Fruit fly (Drosophila melanogaster) whole organism, embryonic: ENCODE measurements around the gene CG42529.

Experiments
- CG10209 ChIP-seq: fragments of 200-800 bp; sonication (Bioruptor generic); optimal IDR thresholded peaks from 3 replicates; lab custom pipeline; 2017; ENCODE audit warnings: missing biosample characterization, mild to moderate bottlenecking, missing genetic modification characterization, missing genetic modification reagents
- CG10654 ChIP-seq: fragments of 200-800 bp; sonication (Bioruptor generic); optimal IDR thresholded peaks from 2 replicates; lab custom pipeline; 2016; ENCODE audit warnings: missing biosample characterization, missing genetic modification characterization
- CG11085 ChIP-seq: fragments of 200-800 bp; sonication (Bioruptor generic); IDR thresholded peaks from 2 replicates; pipeline ENCODE4 v1.3.6; 2022; ENCODE audit warnings: missing biosample characterization, missing genetic modification characterization
- CG11247 ChIP-seq: fragments of 200-800 bp; sonication (Bioruptor generic); IDR thresholded peaks from 2 replicates; pipeline ENCODE4 v1.3.6; 2022; ENCODE audit warnings: missing biosample characterization, missing genetic modification characterization
- CG12391 ChIP-seq: fragments of 200-800 bp; sonication (Bioruptor generic); optimal IDR thresholded peaks from 3 replicates; lab custom pipeline; 2018; ENCODE audit warnings: missing biosample characterization, mild to moderate bottlenecking, missing genetic modification characterization, moderate library complexity
- CG13894 ChIP-seq: fragments of 200-800 bp; sonication (Bioruptor generic); optimal IDR thresholded peaks from 3 replicates; lab custom pipeline; 2018; ENCODE audit warnings: missing biosample characterization, mild to moderate bottlenecking, missing genetic modification characterization, moderate library complexity
- CG1529 ChIP-seq: fragments of 200-800 bp; sonication (Bioruptor generic); optimal IDR thresholded peaks from 3 replicates; lab custom pipeline; 2018; ENCODE audit warnings: missing biosample characterization, missing genetic modification characterization
- CG15514 ChIP-seq: fragments of 200-800 bp; sonication (Bioruptor generic); optimal IDR thresholded peaks from 3 replicates; lab custom pipeline; 2017; ENCODE audit warnings: missing biosample characterization, missing genetic modification characterization, mild to moderate bottlenecking, moderate library complexity, missing genetic modification reagents
- CG16863 ChIP-seq: fragments of 200-800 bp; sonication (Bioruptor generic); optimal IDR thresholded peaks from 3 replicates; lab custom pipeline; 2016; ENCODE audit warnings: missing biosample characterization, missing genetic modification characterization
- CG17912 ChIP-seq: fragments of 200-800 bp; sonication (Bioruptor generic); optimal IDR thresholded peaks from 2 replicates; lab custom pipeline; 2018; ENCODE audit warnings: missing biosample characterization, mild to moderate bottlenecking, missing genetic modification characterization
- CG18764 ChIP-seq: fragments of 200-800 bp; sonication (Bioruptor generic); optimal IDR thresholded peaks from 3 replicates; lab custom pipeline; 2016; ENCODE audit warnings: missing biosample characterization, missing genetic modification characterization
- CG31365 ChIP-seq: fragments of 200-800 bp; sonication (Bioruptor generic); optimal IDR thresholded peaks from 2 replicates; lab custom pipeline; 2018; ENCODE audit warnings: missing biosample characterization, mild to moderate bottlenecking, missing genetic modification characterization
- CG3281 ChIP-seq: fragments of 200-800 bp; sonication (Bioruptor generic); optimal IDR thresholded peaks from 3 replicates; lab custom pipeline; 2017; ENCODE audit warnings: missing biosample characterization, mild to moderate bottlenecking, missing genetic modification characterization
- CG4360 ChIP-seq: fragments of 200-800 bp; sonication (Bioruptor generic); IDR thresholded peaks from 2 replicates; pipeline ENCODE4 v1.3.6; 2022; ENCODE audit warnings: missing biosample characterization, missing genetic modification characterization
- CG6254 ChIP-seq: fragments of 200-800 bp; sonication (Bioruptor generic); optimal IDR thresholded peaks from 3 replicates; lab custom pipeline; 2017; ENCODE audit warnings: mild to moderate bottlenecking, missing biosample characterization, missing genetic modification reagents, missing genetic modification characterization
- CG6791 ChIP-seq: fragments of 200-800 bp; sonication (Bioruptor generic); IDR thresholded peaks from 3 replicates; pipeline ENCODE4 v1.3.6; 2022; ENCODE audit warnings: missing biosample characterization, missing genetic modification characterization; ENCODE audit not compliant: partially characterized antibody
- CG7372 ChIP-seq: fragments of 200-800 bp; sonication (Bioruptor generic); IDR thresholded peaks from 2 replicates; pipeline ENCODE4 v1.3.6; 2022; ENCODE audit warnings: missing biosample characterization, missing genetic modification characterization
- CG9727 ChIP-seq: fragments of 200-800 bp; sonication (Bioruptor generic); optimal IDR thresholded peaks from 3 replicates; lab custom pipeline; 2017; ENCODE audit warnings: missing biosample characterization, mild to moderate bottlenecking, missing genetic modification characterization
- CHES-1-like ChIP-seq: fragments of 200-800 bp; sonication (Bioruptor generic); optimal IDR thresholded peaks from 2 replicates; lab custom pipeline; 2016; ENCODE audit warnings: missing biosample characterization, missing genetic modification characterization
- Deaf1 ChIP-seq: fragments of 200-800 bp; optimal IDR thresholded peaks from 3 replicates; lab custom pipeline; 2019; ENCODE audit warnings: missing biosample characterization, mild to moderate bottlenecking, missing genetic modification characterization, moderate library complexity
- Doc3 ChIP-seq: fragments of 200-800 bp; sonication (Bioruptor generic); IDR thresholded peaks from 3 replicates; pipeline ENCODE4 v1.3.6; 2022; ENCODE audit warnings: missing biosample characterization, missing genetic modification characterization; ENCODE audit not compliant: partially characterized antibody
- Elba2 ChIP-seq: fragments of 200-800 bp; sonication (Bioruptor generic); optimal IDR thresholded peaks from 3 replicates; lab custom pipeline; 2016; ENCODE audit warnings: missing biosample characterization, missing genetic modification characterization
- HLH3B ChIP-seq: fragments of 200-800 bp; sonication (Bioruptor generic); IDR thresholded peaks from 2 replicates; pipeline ENCODE4 v1.3.6; 2022; ENCODE audit warnings: missing biosample characterization, missing genetic modification characterization
- Hr39 ChIP-seq: fragments of >200 bp; optimal IDR thresholded peaks from 2 replicates; lab custom pipeline; 2017
- Oaz ChIP-seq: fragments of 200-800 bp; sonication (Bioruptor generic); IDR thresholded peaks from 2 replicates; pipeline ENCODE4 v1.3.6; 2022; ENCODE audit warnings: missing biosample characterization, missing genetic modification characterization
- Pdp1 ChIP-seq, 2 experiments: fragments of 200-800 bp; sonication (Bioruptor generic); optimal IDR thresholded peaks; 3 replicates each; lab custom pipeline; 2016; ENCODE audit warnings: missing biosample characterization in 2 of 2, missing genetic modification characterization in 2 of 2, mild to moderate bottlenecking in 1 of 2, moderate library complexity in 1 of 2
- Ravus ChIP-seq: fragments of 200-800 bp; sonication (Bioruptor generic); IDR thresholded peaks from 2 replicates; pipeline ENCODE4 v1.3.6; 2022; ENCODE audit warnings: missing biosample characterization, missing genetic modification characterization
- Sin3A ChIP-seq: fragments of >200 bp; optimal IDR thresholded peaks from 2 replicates; lab custom pipeline; 2018
- corto ChIP-seq: fragments of 200-800 bp; sonication (Bioruptor generic); optimal IDR thresholded peaks from 2 replicates; lab custom pipeline; 2016; ENCODE audit warnings: missing biosample characterization, mild to moderate bottlenecking, missing genetic modification characterization, moderate library complexity
- crc ChIP-seq: fragments of 200-800 bp; sonication (Bioruptor generic); optimal IDR thresholded peaks from 2 replicates; lab custom pipeline; 2016; ENCODE audit warnings: missing biosample characterization, missing genetic modification characterization
- dan ChIP-seq: fragments of 200-800 bp; sonication (Bioruptor generic); IDR thresholded peaks from 2 replicates; pipeline ENCODE4 v1.3.6; 2022; ENCODE audit warnings: missing biosample characterization, missing genetic modification characterization
- danr ChIP-seq: fragments of 200-800 bp; sonication (Bioruptor generic); IDR thresholded peaks from 2 replicates; pipeline ENCODE4 v1.3.6; 2022; ENCODE audit warnings: missing biosample characterization, missing genetic modification characterization
- dmrt99B ChIP-seq: fragments of 200-800 bp; sonication (Bioruptor generic); optimal IDR thresholded peaks from 2 replicates; lab custom pipeline; 2018; ENCODE audit warnings: missing biosample characterization, mild to moderate bottlenecking, missing genetic modification characterization, moderate library complexity
- ewg ChIP-seq: fragments of 200-800 bp; sonication (Bioruptor generic); optimal IDR thresholded peaks from 3 replicates; lab custom pipeline; 2017; ENCODE audit warnings: mild to moderate bottlenecking, missing biosample characterization, missing genetic modification reagents, missing genetic modification characterization
- exex ChIP-seq: fragments of 200-800 bp; sonication (Bioruptor generic); optimal IDR thresholded peaks from 4 replicates; lab custom pipeline; 2018; ENCODE audit warnings: missing biosample characterization, mild to moderate bottlenecking, missing genetic modification characterization, moderate library complexity
- fu2 ChIP-seq: fragments of 200-800 bp; sonication (Bioruptor generic); optimal IDR thresholded peaks from 2 replicates; lab custom pipeline; 2016; ENCODE audit warnings: missing biosample characterization, missing genetic modification characterization
- gcm ChIP-seq: fragments of 200-800 bp; sonication (Bioruptor generic); optimal IDR thresholded peaks from 2 replicates; lab custom pipeline; 2019; ENCODE audit warnings: missing biosample characterization, mild to moderate bottlenecking, missing genetic modification characterization, moderate library complexity
- gro ChIP-seq: fragments of 200-800 bp; sonication (Bioruptor generic); optimal IDR thresholded peaks from 2 replicates; lab custom pipeline; 2016; ENCODE audit warnings: missing biosample characterization, missing genetic modification characterization
- jumu ChIP-seq: fragments of 200-800 bp; sonication (Bioruptor generic); optimal IDR thresholded peaks from 3 replicates; lab custom pipeline; 2016; ENCODE audit warnings: missing biosample characterization, missing genetic modification characterization
- kni ChIP-seq: fragments of 200-800 bp; sonication (Bioruptor generic); optimal IDR thresholded peaks from 3 replicates; lab custom pipeline; 2017; ENCODE audit warnings: mild to moderate bottlenecking, missing biosample characterization, missing genetic modification reagents, missing genetic modification characterization
- knrl ChIP-seq: fragments of 200-800 bp; sonication (Bioruptor generic); IDR thresholded peaks from 3 replicates; pipeline ENCODE4 v1.3.6; 2022; ENCODE audit warnings: missing biosample characterization, missing genetic modification characterization; ENCODE audit not compliant: partially characterized antibody
- lbe ChIP-seq: fragments of 200-800 bp; sonication (Bioruptor generic); optimal IDR thresholded peaks from 2 replicates; lab custom pipeline; 2016; ENCODE audit warnings: missing biosample characterization, mild to moderate bottlenecking, missing genetic modification characterization
- lilli ChIP-seq: fragments of 200-800 bp; sonication (Bioruptor generic); optimal IDR thresholded peaks from 3 replicates; lab custom pipeline; 2016; ENCODE audit warnings: missing biosample characterization, missing genetic modification characterization
- pfk ChIP-seq: fragments of 200-800 bp; sonication (Bioruptor generic); optimal IDR thresholded peaks from 2 replicates; lab custom pipeline; 2018; ENCODE audit warnings: missing biosample characterization, mild to moderate bottlenecking, missing genetic modification characterization, moderate library complexity
- pita ChIP-seq: fragments of 200-800 bp; sonication (Bioruptor generic); optimal IDR thresholded peaks from 2 replicates; lab custom pipeline; 2017; ENCODE audit warnings: missing biosample characterization, mild to moderate bottlenecking, missing genetic modification characterization
- pros ChIP-seq: fragments of 200-800 bp; sonication (Bioruptor generic); optimal IDR thresholded peaks from 3 replicates; lab custom pipeline; 2019; ENCODE audit warnings: missing biosample characterization, mild to moderate bottlenecking, missing genetic modification characterization, moderate library complexity
- psq ChIP-seq: fragments of 200-800 bp; sonication (Bioruptor generic); optimal IDR thresholded peaks from 2 replicates; lab custom pipeline; 2017; ENCODE audit warnings: missing biosample characterization, missing genetic modification characterization
- pum ChIP-seq: fragments of 200-800 bp; sonication (Bioruptor generic); optimal IDR thresholded peaks from 2 replicates; lab custom pipeline; 2016; ENCODE audit warnings: missing biosample characterization, missing genetic modification characterization
- scrt ChIP-seq: fragments of 200-800 bp; sonication (Bioruptor generic); optimal IDR thresholded peaks from 2 replicates; lab custom pipeline; 2018; ENCODE audit warnings: missing biosample characterization, mild to moderate bottlenecking, missing genetic modification characterization, moderate library complexity
- seq ChIP-seq: fragments of 200-800 bp; sonication (Bioruptor generic); IDR thresholded peaks from 2 replicates; pipeline ENCODE4 v1.3.6; 2022; ENCODE audit warnings: missing biosample characterization, missing genetic modification characterization
- stwl ChIP-seq: fragments of 200-800 bp; sonication (Bioruptor generic); optimal IDR thresholded peaks from 3 replicates; lab custom pipeline; 2018; ENCODE audit warnings: missing biosample characterization, mild to moderate bottlenecking, missing genetic modification characterization, moderate library complexity

The CG42529 gene

DNA sequence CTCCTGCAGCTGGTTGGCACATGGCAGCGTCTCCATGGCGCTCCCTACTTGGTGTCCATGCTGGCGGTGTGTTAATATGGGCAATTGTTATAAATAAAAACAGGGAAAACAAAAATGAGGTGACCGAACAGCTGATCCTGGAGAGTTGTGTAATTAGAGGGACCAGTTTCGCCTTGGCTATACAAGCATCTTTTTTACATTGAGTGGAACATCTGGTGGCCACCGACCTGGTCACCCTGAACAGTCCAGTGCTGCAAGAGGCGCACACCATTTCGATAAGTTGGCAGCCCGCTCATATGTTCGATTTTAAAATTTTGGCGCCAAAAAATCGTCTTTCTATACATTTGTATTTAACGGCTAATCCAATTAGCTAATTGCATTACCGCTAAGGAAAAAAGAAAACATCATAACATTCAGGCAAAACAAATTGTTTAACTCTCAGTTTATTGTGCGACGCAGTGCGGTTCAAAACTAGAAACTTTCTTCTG lies 41.5 kb upstream of the CG42529 start, which contains the start of the genes CG8765 and Gbeta76C (continued):
- TF ChIP-seq CG11085 (GFP tag; lab: Robert Waterston, UW), result no peak
- peak; percentile 40 for TF ChIP-seq CG12391 (tag; lab: Kevin White, UChicago)
- no peak for TF ChIP-seq exex (tag; lab: Kevin White, UChicago)
- no peak for TF ChIP-seq lbe
- peak; percentile 18 to 95 for TF ChIP-seq Pdp1 (GFP tag; optimal IDR thresholded peaks at IDR 0.05; lab: Kevin White, UChicago)
- TF ChIP-seq CG6254, result no peak
- peak; percentile 41 for TF ChIP-seq CG13894 (tag; lab: Kevin White, UChicago)
- no peak for TF ChIP-seq pita (GFP tag; lab: Kevin White, UChicago)
- no peak for TF ChIP-seq psq
- TF ChIP-seq kni, result peak; percentile 21
- no peak for TF ChIP-seq CG10209
- TF ChIP-seq Hr39 (lab: Kevin White, UChicago), result no peak
- TF ChIP-seq CG3281, result no peak
- peak; percentile 62 for TF ChIP-seq Sin3A (lab: Kevin White, UChicago)
- TF ChIP-seq gro, result peak; percentile 54
- no peak for TF ChIP-seq seq (GFP tag; lab: Robert Waterston, UW)
- TF ChIP-seq dan (GFP tag; lab: Robert Waterston, UW), result no peak
- peak; percentile 30 for TF ChIP-seq pum (GFP tag; lab: Kevin White, UChicago)
- peak; percentile 60; the same call in 2 of the 3 replicates for TF ChIP-seq CG6791
- TF ChIP-seq Oaz, result no peak
- TF ChIP-seq CG17912, result no peak
- TF ChIP-seq stwl (tag; lab: Kevin White, UChicago), result peak; percentile 90
- peak; percentile 49 for TF ChIP-seq lilli (GFP tag; lab: Kevin White, UChicago)
- TF ChIP-seq CG1529, result no peak
- TF ChIP-seq CG15514 (GFP tag; lab: Kevin White, UChicago), result peak; percentile 88
- peak; percentile 5 for TF ChIP-seq CG18764 (GFP tag; lab: Kevin White, UChicago)
- no peak for TF ChIP-seq dmrt99B (tag; lab: Kevin White, UChicago)
- no peak for TF ChIP-seq CG7372 (GFP tag; lab: Robert Waterston, UW)
- TF ChIP-seq CG11247 (GFP tag; lab: Robert Waterston, UW), result no peak
- TF ChIP-seq Deaf1 (tag; lab: Kevin White, UChicago), result no peak
- TF ChIP-seq knrl (GFP tag; lab: Robert Waterston, UW), result peak; percentile 55; the same call in 1 of the 3 replicates
- TF ChIP-seq pfk, result no peak
- no peak for TF ChIP-seq Ravus
- no peak for TF ChIP-seq HLH3B
- TF ChIP-seq danr (GFP tag; lab: Robert Waterston, UW), result no peak
- no peak for TF ChIP-seq CG31365 (tag; lab: Kevin White, UChicago)
- no peak for TF ChIP-seq Doc3 (GFP tag; lab: Robert Waterston, UW)
- peak; percentile 55 for TF ChIP-seq fu2 (GFP tag; lab: Kevin White, UChicago)
- TF ChIP-seq gcm, result no peak
- TF ChIP-seq crc (GFP tag; lab: Kevin White, UChicago), result no peak
- TF ChIP-seq ewg (GFP tag; lab: Kevin White, UChicago), result no peak
- peak; percentile 80 for TF ChIP-seq CHES-1-like (GFP tag; lab: Kevin White, UChicago)
- TF ChIP-seq CG4360 (GFP tag; lab: Robert Waterston, UW), result no peak
- peak; percentile 7 for TF ChIP-seq CG10654 (GFP tag; lab: Kevin White, UChicago)
- peak; percentile 39 for TF ChIP-seq jumu
- TF ChIP-seq CG16863 (GFP tag; lab: Kevin White, UChicago), result no peak
- no peak for TF ChIP-seq pros (GFP tag; lab: Kevin White, UChicago)
- TF ChIP-seq Elba2 (GFP tag; lab: Kevin White, UChicago), result peak; percentile 58
- no peak for TF ChIP-seq scrt
- no peak for TF ChIP-seq corto (GFP tag; lab: Kevin White, UChicago)
- TF ChIP-seq CG9727 (GFP tag; lab: Kevin White, UChicago), result no peak
